Worm (Caenorhabditis elegans): Measurements from ENCODE around the gene CD4.11.

DNA sequence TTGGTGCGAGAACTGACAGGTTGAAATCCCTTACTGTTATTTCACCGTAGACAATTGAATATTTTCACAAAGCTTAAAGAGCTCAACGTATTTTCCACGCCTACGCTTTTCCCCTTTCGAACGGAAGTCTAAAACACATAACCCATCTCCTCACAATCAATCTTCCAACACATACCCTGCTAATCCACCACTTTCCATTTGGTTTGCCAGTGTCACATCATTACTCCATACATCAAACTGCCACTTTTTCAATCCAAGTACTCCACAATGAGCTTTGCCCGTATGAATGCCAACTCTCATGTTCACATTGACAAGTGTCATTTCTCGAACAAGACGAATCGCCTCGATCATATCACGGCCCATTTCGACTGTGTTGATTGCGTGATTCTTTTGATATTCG is 43.1 kb downstream of the CD4.11 start:
- no peak for TF ChIP-seq vab-7 (GFP tag; IDR thresholded peaks at IDR 0.05)
- TF ChIP-seq F49E8.2 (tag; optimal IDR thresholded peaks at IDR 0.05; ENCODE audit: borderline replicate concordance): no peak
- no peak for TF ChIP-seq skn-1 (tag; optimal IDR thresholded peaks at IDR 0.05)
- TF ChIP-seq dve-1 (tag; optimal IDR thresholded peaks at IDR 0.05; ENCODE audit: insufficient read depth): no peak
- TF ChIP-seq aha-1 (tag): no peak
- no peak for TF ChIP-seq zfp-2 (tag; optimal IDR thresholded peaks at IDR 0.05)

Measured in whole organism, L4 larva.